Fruit fly (Drosophila melanogaster) whole organism, prepupa: ENCODE results near the gene CG15306.
A peak's percentile ranks its signal among the peaks of the same experiment; 100 is the strongest.

ENCODE experiments used
- CG10631 ChIP-seq: fragments of 200-800 bp; sonication (Bioruptor generic); optimal IDR thresholded peaks from 2 replicates; lab custom pipeline; 2016; ENCODE audit warnings: missing biosample characterization, missing genetic modification characterization
- CG10669 ChIP-seq: fragments of 200-800 bp; sonication (Bioruptor generic); optimal IDR thresholded peaks from 3 replicates; lab custom pipeline; 2018; ENCODE audit warnings: missing biosample characterization, mild to moderate bottlenecking, missing genetic modification characterization, moderate library complexity
- CG11294 ChIP-seq: fragments of 200-800 bp; sonication (Bioruptor generic); IDR thresholded peaks from 2 replicates; pipeline ENCODE4 v1.3.6; 2022; ENCODE audit warnings: missing biosample characterization, missing genetic modification characterization
- CG11762 ChIP-seq: fragments of 200-800 bp; sonication (Bioruptor generic); optimal IDR thresholded peaks from 3 replicates; lab custom pipeline; 2016; ENCODE audit warnings: missing biosample characterization, missing genetic modification characterization; ENCODE audit not compliant: insufficient read depth
- CG15336 ChIP-seq: fragments of 200-800 bp; sonication (Bioruptor generic); IDR thresholded peaks from 2 replicates; pipeline ENCODE4 v1.3.6; 2022; ENCODE audit warnings: missing biosample characterization, missing genetic modification characterization
- CG1621 ChIP-seq: fragments of 200-800 bp; sonication (Bioruptor generic); optimal IDR thresholded peaks from 3 replicates; lab custom pipeline; 2018; ENCODE audit warnings: missing biosample characterization, mild to moderate bottlenecking, missing genetic modification characterization
- CG16779 ChIP-seq: fragments of 200-800 bp; sonication (Bioruptor generic); optimal IDR thresholded peaks from 3 replicates; lab custom pipeline; 2017; ENCODE audit warnings: missing biosample characterization, mild to moderate bottlenecking, missing genetic modification characterization
- CG3032 ChIP-seq: fragments of 200-800 bp; optimal IDR thresholded peaks from 2 replicates; lab custom pipeline; 2019; ENCODE audit warnings: missing biosample characterization, mild to moderate bottlenecking, missing genetic modification characterization, moderate library complexity
- CG31627 ChIP-seq: fragments of 200-800 bp; sonication (Bioruptor generic); optimal IDR thresholded peaks from 3 replicates; lab custom pipeline; 2016; ENCODE audit warnings: missing biosample characterization, missing genetic modification characterization
- CG32006 ChIP-seq: fragments of 200-800 bp; sonication (Bioruptor generic); optimal IDR thresholded peaks from 3 replicates; lab custom pipeline; 2017; ENCODE audit warnings: missing biosample characterization, mild to moderate bottlenecking, missing genetic modification characterization
- CG6163 ChIP-seq: fragments of 200-800 bp; sonication (Bioruptor generic); IDR thresholded peaks from 3 replicates; pipeline ENCODE4 v1.3.6; 2022; ENCODE audit warnings: missing biosample characterization, missing genetic modification characterization
- CG6792 ChIP-seq: fragments of 200-800 bp; sonication (Bioruptor generic); optimal IDR thresholded peaks from 3 replicates; lab custom pipeline; 2016; ENCODE audit warnings: missing biosample characterization, missing genetic modification characterization
- CG6854 ChIP-seq: fragments of 200-800 bp; sonication (Bioruptor generic); optimal IDR thresholded peaks from 2 replicates; lab custom pipeline; 2017; ENCODE audit warnings: missing biosample characterization, mild to moderate bottlenecking, missing genetic modification characterization
- CG8319 ChIP-seq: fragments of 200-800 bp; sonication (Bioruptor generic); optimal IDR thresholded peaks from 3 replicates; lab custom pipeline; 2016; ENCODE audit warnings: missing biosample characterization, missing genetic modification characterization
- Eip75B ChIP-seq: fragments of 200-800 bp; sonication (Bioruptor generic); optimal IDR thresholded peaks from 3 replicates; lab custom pipeline; 2016; ENCODE audit warnings: missing biosample characterization, missing genetic modification characterization
- Eip78C ChIP-seq: fragments of 200-800 bp; sonication (Bioruptor generic); peaks from one replicate; lab custom pipeline; 2016; ENCODE audit warnings: missing biosample characterization, missing genetic modification characterization
- Eip93F ChIP-seq: fragments of 200-800 bp; sonication (Bioruptor generic); optimal IDR thresholded peaks from 2 replicates; lab custom pipeline; 2016; ENCODE audit warnings: missing biosample characterization, mild to moderate bottlenecking, missing genetic modification characterization
- Ets21C ChIP-seq: fragments of 200-800 bp; sonication (Bioruptor generic); optimal IDR thresholded peaks from 3 replicates; lab custom pipeline; 2016; ENCODE audit warnings: missing biosample characterization, missing genetic modification characterization
- Ets96B ChIP-seq: fragments of 200-800 bp; optimal IDR thresholded peaks from 2 replicates; lab custom pipeline; 2019; ENCODE audit warnings: missing biosample characterization, mild to moderate bottlenecking, missing genetic modification characterization, moderate library complexity
- Gug ChIP-seq: fragments of 200-800 bp; sonication (Bioruptor generic); IDR thresholded peaks from 2 replicates; pipeline ENCODE4 v1.3.6; 2022; ENCODE audit warnings: missing biosample characterization, missing genetic modification characterization
- Hr38 ChIP-seq: sonication (Bioruptor generic); optimal IDR thresholded peaks from 2 replicates; lab custom pipeline; 2016; ENCODE audit warnings: missing biosample characterization, missing genetic modification characterization
- Hr39 ChIP-seq: fragments of 200-800 bp; sonication (Bioruptor generic); optimal IDR thresholded peaks from 2 replicates; lab custom pipeline; 2016; ENCODE audit warnings: missing biosample characterization, missing genetic modification characterization
- Hr4 ChIP-seq: fragments of 200-800 bp; sonication (Bioruptor generic); optimal IDR thresholded peaks from 3 replicates; lab custom pipeline; 2016; ENCODE audit warnings: missing biosample characterization, missing genetic modification characterization
- Met ChIP-seq: fragments of 200-800 bp; sonication (Bioruptor generic); optimal IDR thresholded peaks from 3 replicates; lab custom pipeline; 2016; ENCODE audit warnings: missing biosample characterization, missing genetic modification characterization
- OdsH ChIP-seq: fragments of 200-800 bp; sonication (Bioruptor generic); optimal IDR thresholded peaks from 3 replicates; lab custom pipeline; 2016; ENCODE audit warnings: missing biosample characterization, missing genetic modification characterization
- Smox ChIP-seq: fragments of 200-800 bp; sonication (Bioruptor generic); optimal IDR thresholded peaks from 3 replicates; lab custom pipeline; 2016; ENCODE audit warnings: missing biosample characterization, missing genetic modification characterization
- Sox102F ChIP-seq: fragments of 200-800 bp; sonication (Bioruptor generic); optimal IDR thresholded peaks from 2 replicates; lab custom pipeline; 2016; ENCODE audit warnings: missing biosample characterization, mild to moderate bottlenecking, missing genetic modification characterization
- Sox14 ChIP-seq: fragments of 200-800 bp; sonication (Bioruptor generic); optimal IDR thresholded peaks from 3 replicates; lab custom pipeline; 2016; ENCODE audit warnings: missing biosample characterization, missing genetic modification characterization
- Sox15 ChIP-seq: fragments of 200-800 bp; sonication (Bioruptor generic); optimal IDR thresholded peaks from 3 replicates; lab custom pipeline; 2016; ENCODE audit warnings: missing biosample characterization, missing genetic modification characterization
- achi ChIP-seq: fragments of 200-800 bp; sonication (Bioruptor generic); optimal IDR thresholded peaks from 3 replicates; lab custom pipeline; 2016; ENCODE audit warnings: missing biosample characterization, missing genetic modification characterization
- acj6 ChIP-seq: fragments of 200-800 bp; sonication (Bioruptor generic); optimal IDR thresholded peaks from 3 replicates; lab custom pipeline; 2016; ENCODE audit warnings: missing biosample characterization, missing genetic modification characterization
- cyc ChIP-seq: fragments of 200-800 bp; sonication (Bioruptor generic); optimal IDR thresholded peaks from 3 replicates; lab custom pipeline; 2016; ENCODE audit warnings: missing biosample characterization, missing genetic modification characterization
- dac ChIP-seq: fragments of 200-800 bp; sonication (Bioruptor generic); optimal IDR thresholded peaks from 2 replicates; lab custom pipeline; 2017; ENCODE audit warnings: missing biosample characterization, mild to moderate bottlenecking, missing genetic modification characterization
- esn ChIP-seq: fragments of 200-800 bp; sonication (Bioruptor generic); optimal IDR thresholded peaks from 2 replicates; lab custom pipeline; 2016; ENCODE audit warnings: missing biosample characterization, mild to moderate bottlenecking, missing genetic modification characterization, moderate library complexity
- fd59A ChIP-seq: fragments of 200-800 bp; sonication (Bioruptor generic); optimal IDR thresholded peaks from 2 replicates; lab custom pipeline; 2017; ENCODE audit warnings: missing biosample characterization, mild to moderate bottlenecking, missing genetic modification characterization, missing genetic modification reagents
- fd85E ChIP-seq: fragments of 200-800 bp; sonication (Bioruptor generic); optimal IDR thresholded peaks from 3 replicates; lab custom pipeline; 2016; ENCODE audit warnings: missing biosample characterization, missing genetic modification characterization
- fkh ChIP-seq: fragments of 200-800 bp; sonication (Bioruptor generic); optimal IDR thresholded peaks from 3 replicates; lab custom pipeline; 2017; ENCODE audit warnings: missing biosample characterization, mild to moderate bottlenecking, missing genetic modification characterization, moderate library complexity
- lz ChIP-seq: fragments of 200-800 bp; sonication (Bioruptor generic); optimal IDR thresholded peaks from 3 replicates; lab custom pipeline; 2016; ENCODE audit warnings: missing biosample characterization, missing genetic modification characterization
- net ChIP-seq: fragments of 200-800 bp; sonication (Bioruptor generic); optimal IDR thresholded peaks from 3 replicates; lab custom pipeline; 2016; ENCODE audit warnings: missing biosample characterization, missing genetic modification characterization
- pdm3 ChIP-seq: fragments of 200-800 bp; sonication (Bioruptor generic); optimal IDR thresholded peaks from 3 replicates; lab custom pipeline; 2016; ENCODE audit warnings: missing biosample characterization, missing genetic modification characterization
- spab ChIP-seq: fragments of 200-800 bp; sonication (Bioruptor generic); optimal IDR thresholded peaks from 2 replicates; lab custom pipeline; 2017; ENCODE audit warnings: missing biosample characterization, mild to moderate bottlenecking, missing genetic modification characterization, missing genetic modification reagents
- ss ChIP-seq, 2 experiments: fragments of 200-800 bp; sonication (Bioruptor generic); optimal IDR thresholded peaks; 2 replicates in 1 of 2; 3 replicates in 1 of 2; lab custom pipeline; 2017 to 2018; ENCODE audit warnings: mild to moderate bottlenecking in 2 of 2, missing biosample characterization in 2 of 2, missing genetic modification characterization in 2 of 2, moderate library complexity in 1 of 2
- svp ChIP-seq: fragments of 200-800 bp; sonication (Bioruptor generic); peaks from one replicate; lab custom pipeline; 2016; ENCODE audit warnings: missing biosample characterization, missing genetic modification characterization
- vri ChIP-seq: fragments of 200-800 bp; sonication (Bioruptor generic); optimal IDR thresholded peaks from 3 replicates; lab custom pipeline; 2016; ENCODE audit warnings: missing biosample characterization, mild to moderate bottlenecking, missing genetic modification characterization

CG15306 gene

DNA sequence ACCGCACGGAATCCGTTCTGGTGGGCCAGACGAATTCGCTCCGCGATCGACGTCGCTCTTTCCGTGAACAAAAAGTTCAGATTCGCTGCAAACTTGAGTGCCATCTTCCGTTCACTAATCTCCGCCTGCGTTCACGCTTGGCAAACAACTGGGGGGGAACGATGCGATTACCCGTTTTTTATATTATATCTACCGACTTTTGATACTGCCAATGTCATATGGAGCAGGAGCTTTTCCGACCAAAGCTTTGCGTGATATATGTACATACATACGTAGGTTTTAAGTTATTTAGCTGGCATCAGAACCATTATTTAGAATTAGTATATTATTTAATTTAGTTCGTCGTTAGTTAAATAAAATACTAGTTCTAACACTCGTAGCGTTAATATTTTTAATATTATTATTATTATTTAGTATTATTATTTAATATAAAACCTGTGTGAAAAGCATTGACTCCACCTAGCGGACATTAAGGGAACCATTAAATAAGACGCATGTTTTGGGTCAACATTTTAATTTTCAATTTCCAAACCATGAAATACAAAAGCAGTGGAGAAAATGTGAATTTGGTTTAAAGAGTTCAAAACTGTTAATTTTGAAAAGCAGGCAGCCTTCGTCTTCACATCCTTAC lies 1.8 kb downstream of the CG15306 start, which contains the start of gene Gip (continued):
- TF ChIP-seq Eip75B (peak; percentile 26), CG15336 (GFP tag; lab: Robert Waterston, UW) (peak; percentile 28; the same call in 1 of the 2 replicates), vri (peak; percentile 64), Ets21C (GFP tag; lab: Kevin White, UChicago) (no peak), esn (GFP tag; lab: Kevin White, UChicago) (peak; percentile 54), net (GFP tag; lab: Kevin White, UChicago) (peak; percentile 40), spab (GFP tag; lab: Kevin White, UChicago) (no peak), Hr38 (GFP tag; lab: Kevin White, UChicago) (no peak)
- TF ChIP-seq, all 60 proteins: peak for 19

dm6 chrX:10326346-10326830 lies 5.2 kb downstream of the CG15306 start, which contains the start of gene CG2909:
CG2909 (plus strand) TSS chrX:10326464.
- TF ChIP-seq CG31627 (GFP tag; lab: Kevin White, UChicago) (no peak), CG32006 (GFP tag; lab: Kevin White, UChicago) (no peak), esn (GFP tag; lab: Kevin White, UChicago) (no peak), fkh (GFP tag; lab: Kevin White, UChicago) (peak; percentile 12), Gug (GFP tag; lab: Robert Waterston, UW) (no peak), CG11762 (GFP tag; lab: Kevin White, UChicago) (no peak)

- TF ChIP-seq Sox15 (GFP tag; lab: Kevin White, UChicago) = no peak
- TF ChIP-seq fd59A (GFP tag; lab: Kevin White, UChicago) = no peak
- no peak for TF ChIP-seq CG11294 (GFP tag; lab: Robert Waterston, UW)
- no peak for TF ChIP-seq fd85E (GFP tag; lab: Kevin White, UChicago)
- TF ChIP-seq CG16779 = no peak
- TF ChIP-seq CG6163 (GFP tag; lab: Robert Waterston, UW) = peak; percentile 33; the same call in 2 of the 3 replicates
- TF ChIP-seq dac (GFP tag; lab: Kevin White, UChicago) = no peak
- TF ChIP-seq Ets21C (GFP tag; lab: Kevin White, UChicago) = no peak
- TF ChIP-seq Sox102F = no peak
- TF ChIP-seq Ets96B (tag; lab: Kevin White, UChicago) = no peak
- peak; percentile 25 for TF ChIP-seq cyc (GFP tag; lab: Kevin White, UChicago)
- peak; percentile 11 for TF ChIP-seq CG32006 (GFP tag; lab: Kevin White, UChicago)
- TF ChIP-seq Eip78C (GFP tag; lab: Kevin White, UChicago) = peak; percentile 68
- no peak for TF ChIP-seq CG11762 (GFP tag; lab: Kevin White, UChicago)
- no peak for TF ChIP-seq CG6792 (GFP tag; lab: Kevin White, UChicago)
- peak; percentile 13 for TF ChIP-seq Smox
- peak; percentile 3 for TF ChIP-seq CG10631 (GFP tag; lab: Kevin White, UChicago)
- TF ChIP-seq Hr4 (GFP tag; lab: Kevin White, UChicago) = peak; percentile 34
- peak; percentile 17 for TF ChIP-seq achi (GFP tag; lab: Kevin White, UChicago)
- peak; percentile 19 for TF ChIP-seq CG3032 (tag; lab: Kevin White, UChicago)
- TF ChIP-seq Sox14 (GFP tag; lab: Kevin White, UChicago) = peak; percentile 30
- peak; percentile 5 for TF ChIP-seq Met (GFP tag; lab: Kevin White, UChicago)
- TF ChIP-seq CG31627 (GFP tag; lab: Kevin White, UChicago) = peak; percentile 48
- peak; percentile 16 for TF ChIP-seq Hr39 (GFP tag; lab: Kevin White, UChicago)
- peak in 1 of 2 experiments; percentile 6 for TF ChIP-seq ss (GFP tag; optimal IDR thresholded peaks at IDR 0.05; lab: Kevin White, UChicago)
- no peak for TF ChIP-seq CG1621 (tag; lab: Kevin White, UChicago)
- TF ChIP-seq lz (GFP tag; lab: Kevin White, UChicago) = peak; percentile 6
- no peak for TF ChIP-seq CG8319 (GFP tag; lab: Kevin White, UChicago)
- TF ChIP-seq Eip75B = peak; percentile 9
- TF ChIP-seq Hr38 (GFP tag; lab: Kevin White, UChicago) = no peak
- TF ChIP-seq acj6 (GFP tag; lab: Kevin White, UChicago) = peak; percentile 26
- TF ChIP-seq pdm3 (GFP tag; lab: Kevin White, UChicago) = peak; percentile 30
- peak; percentile 2 for TF ChIP-seq CG6854 (GFP tag; lab: Kevin White, UChicago)
- TF ChIP-seq svp (GFP tag; lab: Kevin White, UChicago) = peak; percentile 49
- TF ChIP-seq CG10669 (GFP tag; lab: Kevin White, UChicago) = no peak
- no peak for TF ChIP-seq Eip93F (GFP tag; lab: Kevin White, UChicago)
- peak; percentile 7 for TF ChIP-seq OdsH (GFP tag; lab: Kevin White, UChicago)
- no peak for TF ChIP-seq spab (GFP tag; lab: Kevin White, UChicago)
Observed at dm6 chrX:10325567-10326345, 5.9 kb downstream of the CG15306 start, which contains the start of gene alpha-Man-Ia. alpha-Man-Ia (minus strand) TSS chrX:10325958.
